Fruit fly (Drosophila melanogaster) whole organism, embryonic: ENCODE measurements around the gene aru.

ENCODE experiments used
- Aef1 ChIP-seq: fragments of 200-800 bp; sonication (Bioruptor generic); IDR thresholded peaks from 3 replicates; pipeline ENCODE4 v1.3.6; 2022; ENCODE audit warnings: missing biosample characterization, missing genetic modification characterization
- Asciz ChIP-seq: fragments of 200-800 bp; sonication (Bioruptor generic); optimal IDR thresholded peaks from 2 replicates; lab custom pipeline; 2017; ENCODE audit warnings: missing biosample characterization, mild to moderate bottlenecking, missing genetic modification characterization, missing genetic modification reagents
- Atf6 ChIP-seq: fragments of 200-800 bp; sonication (Bioruptor generic); IDR thresholded peaks from 2 replicates; pipeline ENCODE4 v1.3.6; 2022; ENCODE audit warnings: missing biosample characterization, missing genetic modification characterization
- CG11504 ChIP-seq: fragments of 200-800 bp; sonication (Bioruptor generic); optimal IDR thresholded peaks from 3 replicates; lab custom pipeline; 2019; ENCODE audit warnings: missing biosample characterization, mild to moderate bottlenecking, missing genetic modification characterization, moderate library complexity
- CG13424 ChIP-seq: fragments of 200-800 bp; sonication (Bioruptor generic); optimal IDR thresholded peaks from 2 replicates; lab custom pipeline; 2019; ENCODE audit warnings: missing biosample characterization, mild to moderate bottlenecking, missing genetic modification characterization, moderate library complexity
- CG15479 ChIP-seq: fragments of 200-800 bp; sonication (Bioruptor generic); optimal IDR thresholded peaks from 3 replicates; lab custom pipeline; 2019; ENCODE audit warnings: missing biosample characterization, mild to moderate bottlenecking, missing genetic modification characterization, moderate library complexity
- CG1647 ChIP-seq: fragments of 200-800 bp; sonication (Bioruptor generic); optimal IDR thresholded peaks from 3 replicates; lab custom pipeline; 2016; ENCODE audit warnings: missing biosample characterization, missing genetic modification characterization
- CG17612 ChIP-seq: fragments of 200-800 bp; sonication (Bioruptor generic); IDR thresholded peaks from 2 replicates; pipeline ENCODE4 v1.3.6; 2022; ENCODE audit warnings: missing biosample characterization, missing genetic modification characterization
- CG17802 ChIP-seq: fragments of 200-800 bp; sonication (Bioruptor generic); optimal IDR thresholded peaks from 2 replicates; lab custom pipeline; 2018; ENCODE audit warnings: missing biosample characterization, mild to moderate bottlenecking, missing genetic modification characterization, moderate library complexity
- CG2202 ChIP-seq: fragments of 200-800 bp; sonication (Bioruptor generic); optimal IDR thresholded peaks from 2 replicates; lab custom pipeline; 2018; ENCODE audit warnings: missing biosample characterization, mild to moderate bottlenecking, missing genetic modification characterization
- CG34376 ChIP-seq: fragments of 200-800 bp; sonication (Bioruptor generic); optimal IDR thresholded peaks from 2 replicates; lab custom pipeline; 2018; ENCODE audit warnings: missing biosample characterization, mild to moderate bottlenecking, missing genetic modification characterization
- CG4730 ChIP-seq: fragments of 200-800 bp; sonication (Bioruptor generic); IDR thresholded peaks from 2 replicates; pipeline ENCODE4 v1.3.6; 2022; ENCODE audit warnings: missing biosample characterization, missing genetic modification characterization
- CG6272 ChIP-seq: fragments of 200-800 bp; sonication (Bioruptor generic); IDR thresholded peaks from 2 replicates; pipeline ENCODE4 v1.3.6; 2022; ENCODE audit warnings: missing biosample characterization, missing genetic modification characterization
- CG6765 ChIP-seq: fragments of 200-800 bp; sonication (Bioruptor generic); optimal IDR thresholded peaks from 3 replicates; lab custom pipeline; 2017; ENCODE audit warnings: missing biosample characterization, mild to moderate bottlenecking, missing genetic modification characterization
- CG7357 ChIP-seq: fragments of 200-800 bp; sonication (Bioruptor generic); IDR thresholded peaks from 3 replicates; pipeline ENCODE4 v1.3.6; 2022; ENCODE audit warnings: missing biosample characterization, missing genetic modification characterization
- CG7928 ChIP-seq: fragments of 200-800 bp; sonication (Bioruptor generic); optimal IDR thresholded peaks from 2 replicates; lab custom pipeline; 2017; ENCODE audit warnings: missing biosample characterization, mild to moderate bottlenecking, missing genetic modification characterization
- CG8359 ChIP-seq: fragments of 200-800 bp; sonication (Bioruptor generic); optimal IDR thresholded peaks from 2 replicates; lab custom pipeline; 2017; ENCODE audit warnings: missing biosample characterization, mild to moderate bottlenecking, missing genetic modification characterization, borderline replicate concordance
- CTCF ChIP-seq: fragments of 200-800 bp; sonication (Bioruptor generic); optimal IDR thresholded peaks from 2 replicates; lab custom pipeline; 2017; ENCODE audit warnings: missing biosample characterization, mild to moderate bottlenecking, missing genetic modification characterization, moderate library complexity
- Dek ChIP-seq: fragments of 200-800 bp; sonication (Bioruptor generic); optimal IDR thresholded peaks from 3 replicates; lab custom pipeline; 2019; ENCODE audit warnings: missing biosample characterization, mild to moderate bottlenecking, missing genetic modification characterization, moderate library complexity
- Dip3 ChIP-seq: fragments of 200-800 bp; sonication (Bioruptor generic); optimal IDR thresholded peaks from 3 replicates; lab custom pipeline; 2016; ENCODE audit warnings: missing biosample characterization, missing genetic modification characterization
- Dll ChIP-seq: fragments of 200-800 bp; sonication (Bioruptor generic); IDR thresholded peaks from 4 replicates; pipeline ENCODE4 v1.3.6; 2022; ENCODE audit warnings: missing biosample characterization, missing genetic modification characterization; ENCODE audit not compliant: partially characterized antibody
- E2f1 ChIP-seq: fragments of 200-800 bp; sonication (Bioruptor generic); IDR thresholded peaks from 2 replicates; pipeline ENCODE4 v1.3.6; 2022; ENCODE audit warnings: missing biosample characterization, missing genetic modification characterization
- E2f2 ChIP-seq: fragments of 200-800 bp; sonication (Bioruptor generic); IDR thresholded peaks from 2 replicates; pipeline ENCODE4 v1.3.6; 2022; ENCODE audit warnings: missing biosample characterization, missing genetic modification characterization
- Fer2 ChIP-seq: fragments of 200-800 bp; sonication (Bioruptor generic); optimal IDR thresholded peaks from 2 replicates; lab custom pipeline; 2018; ENCODE audit warnings: missing biosample characterization, mild to moderate bottlenecking, missing genetic modification characterization, moderate library complexity
- Gug ChIP-seq: fragments of 200-800 bp; sonication (Bioruptor generic); IDR thresholded peaks from 4 replicates; pipeline ENCODE4 v1.3.6; 2022; ENCODE audit warnings: missing biosample characterization, missing genetic modification characterization
- HLH4C ChIP-seq: fragments of 200-800 bp; sonication (Bioruptor generic); IDR thresholded peaks from 3 replicates; pipeline ENCODE4 v1.3.6; 2022; ENCODE audit warnings: missing biosample characterization, missing genetic modification characterization; ENCODE audit not compliant: partially characterized antibody
- HmgD ChIP-seq: fragments of 200-800 bp; sonication (Bioruptor generic); optimal IDR thresholded peaks from 3 replicates; lab custom pipeline; 2016; ENCODE audit warnings: missing biosample characterization, missing genetic modification characterization
- Myb ChIP-seq: fragments of 200-800 bp; sonication (Bioruptor generic); optimal IDR thresholded peaks from 2 replicates; lab custom pipeline; 2016; ENCODE audit warnings: missing biosample characterization, missing genetic modification characterization
- NC2β ChIP-seq: fragments of 200-800 bp; sonication (Bioruptor generic); optimal IDR thresholded peaks from 2 replicates; lab custom pipeline; 2016; ENCODE audit warnings: missing biosample characterization, missing genetic modification characterization
- NK7.1 ChIP-seq: fragments of 200-800 bp; sonication (Bioruptor generic); optimal IDR thresholded peaks from 3 replicates; lab custom pipeline; 2016; ENCODE audit warnings: missing biosample characterization, missing genetic modification characterization
- Oaz ChIP-seq: fragments of 200-800 bp; sonication (Bioruptor generic); IDR thresholded peaks from 2 replicates; pipeline ENCODE4 v1.3.6; 2022; ENCODE audit warnings: missing biosample characterization, missing genetic modification characterization
- Rfx ChIP-seq: fragments of 200-800 bp; sonication (Bioruptor generic); IDR thresholded peaks from 2 replicates; pipeline ENCODE4 v1.3.6; 2022; ENCODE audit warnings: missing biosample characterization, missing genetic modification characterization
- Sox100B ChIP-seq: fragments of 200-800 bp; sonication (Bioruptor generic); optimal IDR thresholded peaks from 3 replicates; lab custom pipeline; 2018; ENCODE audit warnings: missing biosample characterization, mild to moderate bottlenecking, missing genetic modification characterization
- abd-A ChIP-seq: fragments of 200-800 bp; sonication (Bioruptor generic); optimal IDR thresholded peaks from 3 replicates; lab custom pipeline; 2019; ENCODE audit warnings: missing biosample characterization, mild to moderate bottlenecking, missing genetic modification characterization, moderate library complexity
- ato ChIP-seq: fragments of 200-800 bp; sonication (Bioruptor generic); IDR thresholded peaks from 2 replicates; pipeline ENCODE4 v1.3.6; 2022; ENCODE audit warnings: missing biosample characterization, missing genetic modification characterization; ENCODE audit not compliant: partially characterized antibody
- cas ChIP-seq: fragments of 200-800 bp; sonication (Bioruptor generic); IDR thresholded peaks from 2 replicates; pipeline ENCODE4 v1.3.6; 2022; ENCODE audit warnings: missing biosample characterization, missing genetic modification characterization
- eyg ChIP-seq: fragments of 200-800 bp; sonication (Bioruptor generic); optimal IDR thresholded peaks from 3 replicates; lab custom pipeline; 2016; ENCODE audit warnings: missing biosample characterization, missing genetic modification characterization
- fu2 ChIP-seq: fragments of 200-800 bp; sonication (Bioruptor generic); optimal IDR thresholded peaks from 2 replicates; lab custom pipeline; 2016; ENCODE audit warnings: missing biosample characterization, missing genetic modification characterization
- h ChIP-seq: fragments of >200 bp; optimal IDR thresholded peaks from 2 replicates; lab custom pipeline; 2017
- kni ChIP-seq: fragments of 200-800 bp; sonication (Bioruptor generic); optimal IDR thresholded peaks from 3 replicates; lab custom pipeline; 2017; ENCODE audit warnings: mild to moderate bottlenecking, missing biosample characterization, missing genetic modification reagents, missing genetic modification characterization
- lab ChIP-seq: fragments of 200-800 bp; sonication (Bioruptor generic); optimal IDR thresholded peaks from 3 replicates; lab custom pipeline; 2017; ENCODE audit warnings: missing biosample characterization, missing genetic modification characterization, mild to moderate bottlenecking, moderate library complexity, missing genetic modification reagents
- nerfin-1 ChIP-seq: fragments of 200-800 bp; sonication (Bioruptor generic); optimal IDR thresholded peaks from 3 replicates; lab custom pipeline; 2019; ENCODE audit warnings: missing biosample characterization, mild to moderate bottlenecking, missing genetic modification characterization, moderate library complexity
- oc ChIP-seq: fragments of 200-800 bp; sonication (Bioruptor generic); optimal IDR thresholded peaks from 2 replicates; lab custom pipeline; 2018; ENCODE audit warnings: missing biosample characterization, mild to moderate bottlenecking, missing genetic modification characterization, moderate library complexity
- org-1 ChIP-seq: fragments of 200-800 bp; sonication (Bioruptor generic); optimal IDR thresholded peaks from 2 replicates; lab custom pipeline; 2017; ENCODE audit warnings: missing biosample characterization, missing genetic modification characterization
- phol ChIP-seq: fragments of 200-800 bp; sonication (Bioruptor generic); optimal IDR thresholded peaks from 3 replicates; lab custom pipeline; 2018; ENCODE audit warnings: missing biosample characterization, mild to moderate bottlenecking, missing genetic modification characterization, moderate library complexity
- repo ChIP-seq: fragments of 200-800 bp; sonication (Bioruptor generic); optimal IDR thresholded peaks from 2 replicates; lab custom pipeline; 2016; ENCODE audit warnings: missing biosample characterization, missing genetic modification characterization
- sna ChIP-seq: fragments of 200-800 bp; sonication (Bioruptor generic); IDR thresholded peaks from 2 replicates; pipeline ENCODE4 v1.3.6; 2022; ENCODE audit warnings: missing biosample characterization, missing genetic modification characterization; ENCODE audit not compliant: partially characterized antibody
- tgo ChIP-seq: fragments of 200-800 bp; sonication (Bioruptor generic); IDR thresholded peaks from 3 replicates; pipeline ENCODE4 v1.3.6; 2022; ENCODE audit warnings: missing biosample characterization, missing genetic modification characterization
- toy ChIP-seq: fragments of 200-800 bp; sonication (Bioruptor generic); IDR thresholded peaks from 2 replicates; pipeline ENCODE4 v1.3.6; 2022; ENCODE audit warnings: missing biosample characterization, missing genetic modification characterization
- trh ChIP-seq: fragments of 200-800 bp; sonication (Bioruptor generic); optimal IDR thresholded peaks from 2 replicates; lab custom pipeline; 2016; ENCODE audit warnings: missing biosample characterization, missing genetic modification characterization
- wdn ChIP-seq: fragments of 200-800 bp; sonication (Bioruptor generic); IDR thresholded peaks from 2 replicates; pipeline ENCODE4 v1.3.6; 2022; ENCODE audit warnings: missing biosample characterization, missing genetic modification characterization

Gene aru

dm6 chr2L:855052-855547, 13.1 kb downstream of the aru start, which contains the start of gene CG13949 (continued):
- no peak for TF ChIP-seq CG8359
- TF ChIP-seq phol (tag; lab: Kevin White, UChicago): peak; percentile 66
- peak; percentile 64 for TF ChIP-seq E2f2 (GFP tag; lab: Robert Waterston, UW)
- TF ChIP-seq oc (tag; lab: Kevin White, UChicago): peak; percentile 60
- TF ChIP-seq lab (GFP tag; lab: Kevin White, UChicago): peak; percentile 85
- peak; percentile 100 for TF ChIP-seq Myb (GFP tag; lab: Kevin White, UChicago)
- TF ChIP-seq Aef1 (GFP tag; lab: Robert Waterston, UW): peak; percentile 82
- TF ChIP-seq CG17612 (GFP tag; lab: Robert Waterston, UW): no peak
- no peak for TF ChIP-seq repo (GFP tag; lab: Kevin White, UChicago)
- TF ChIP-seq wdn (GFP tag; lab: Robert Waterston, UW): peak; percentile 64; the same call in 1 of the 2 replicates
- TF ChIP-seq Dll (GFP tag; lab: Robert Waterston, UW): 0 out of 4 replicates have a peak, but pooled peaks have one; percentile 40
- TF ChIP-seq CG15479: no peak
- no peak for TF ChIP-seq CG17802 (tag; lab: Kevin White, UChicago)
- no peak for TF ChIP-seq CG7928 (GFP tag; lab: Kevin White, UChicago)
- TF ChIP-seq CG11504 (tag; lab: Kevin White, UChicago): peak; percentile 83
- TF ChIP-seq Sox100B (GFP tag; lab: Kevin White, UChicago): peak; percentile 15
- peak; percentile 82 for TF ChIP-seq HmgD
- peak; percentile 11 for TF ChIP-seq CG2202 (tag; lab: Kevin White, UChicago)
- TF ChIP-seq ato (GFP tag; lab: Robert Waterston, UW): no peak
- peak; percentile 45 for TF ChIP-seq fu2 (GFP tag; lab: Kevin White, UChicago)
- peak; percentile 30; the same call in 1 of the 2 replicates for TF ChIP-seq CG4730 (GFP tag; lab: Robert Waterston, UW)
- peak; percentile 20; the same call in 1 of the 2 replicates for TF ChIP-seq toy (GFP tag; lab: Robert Waterston, UW)
- peak; percentile 93 for TF ChIP-seq Rfx (GFP tag; lab: Robert Waterston, UW)
- no peak for TF ChIP-seq CG1647 (GFP tag; lab: Kevin White, UChicago)
- TF ChIP-seq CG13424: peak; percentile 68
- TF ChIP-seq NK7.1 (GFP tag; lab: Kevin White, UChicago): peak; percentile 22
- no peak for TF ChIP-seq kni (GFP tag; lab: Kevin White, UChicago)
- TF ChIP-seq CG6272 (GFP tag; lab: Robert Waterston, UW): peak; percentile 72
- TF ChIP-seq eyg (GFP tag; lab: Kevin White, UChicago): no peak
- no peak for TF ChIP-seq trh
- peak; percentile 64 for TF ChIP-seq Gug (GFP tag; lab: Robert Waterston, UW)
- TF ChIP-seq E2f1 (GFP tag; lab: Robert Waterston, UW): peak; percentile 75

- TF ChIP-seq Dek (peak; percentile 44), sna (GFP tag; lab: Robert Waterston, UW) (peak; percentile 67), tgo (GFP tag; lab: Robert Waterston, UW) (peak; percentile 16; the same call in 1 of the 3 replicates), CTCF (peak; percentile 29), HLH4C (peak; percentile 67), CG34376 (peak; percentile 58), cas (no peak), h (lab: Kevin White, UChicago) (no peak), Myb (GFP tag; lab: Kevin White, UChicago) (peak; percentile 61), Fer2 (tag; lab: Kevin White, UChicago) (peak; percentile 13), CG6765 (GFP tag; lab: Kevin White, UChicago) (peak; percentile 49), abd-A (peak; percentile 57), Dip3 (GFP tag; lab: Kevin White, UChicago) (peak; percentile 51), Atf6 (GFP tag; lab: Robert Waterston, UW) (peak; percentile 49; the same call in 1 of the 2 replicates), NC2β (GFP tag; lab: Kevin White, UChicago) (no peak), CG7357 (GFP tag; lab: Robert Waterston, UW) (no peak), Oaz (GFP tag; lab: Robert Waterston, UW) (0 out of 2 replicates have a peak, but pooled peaks have one; percentile 12), nerfin-1 (tag; lab: Kevin White, UChicago) (peak; percentile 73), Asciz (GFP tag; lab: Kevin White, UChicago) (no peak), org-1 (GFP tag; lab: Kevin White, UChicago) (peak; percentile 20)
Observed at dm6 chr2L:852647-853111, 15.5 kb downstream of the aru start, which contains the start of the genes CG4291 and kraken. CG4291 (minus strand) TSS chr2L:852730. kraken (plus strand) TSS chr2L:852768.
